Worm (Caenorhabditis elegans): Measurements from ENCODE around the gene nkb-3.
A peak's percentile ranks its signal among the peaks of the same experiment; 100 is the strongest.

The nkb-3 gene

ce11 chrX:13811156-13811555 lies 40.8 kb upstream of the nkb-3 start:
- no peak for TF ChIP-seq mdl-1 (tag; optimal IDR thresholded peaks at IDR 0.05)
- no peak for TF ChIP-seq sea-2 (GFP tag; optimal IDR thresholded peaks at IDR 0.05)
- TF ChIP-seq hmg-11 (tag; optimal IDR thresholded peaks at IDR 0.05) = no peak
- no peak for TF ChIP-seq lsy-12 (tag; optimal IDR thresholded peaks at IDR 0.05)
- TF ChIP-seq ztf-4 (tag; optimal IDR thresholded peaks at IDR 0.05) = no peak
- no peak for TF ChIP-seq egl-27 (tag; optimal IDR thresholded peaks at IDR 0.05)
- no peak for TF ChIP-seq skn-1 (tag; optimal IDR thresholded peaks at IDR 0.05)
- no peak for TF ChIP-seq lin-15B (tag; optimal IDR thresholded peaks at IDR 0.05)
- no peak for TF ChIP-seq nhr-23 (tag; optimal IDR thresholded peaks at IDR 0.05)
- no peak for TF ChIP-seq aly-2 (tag; optimal IDR thresholded peaks at IDR 0.05)
- no peak for TF ChIP-seq pqm-1 (tag; optimal IDR thresholded peaks at IDR 0.05)
- no peak for TF ChIP-seq nhr-67 (tag; optimal IDR thresholded peaks at IDR 0.05)
- no peak for TF ChIP-seq ceh-28 (tag; optimal IDR thresholded peaks at IDR 0.05)
- TF ChIP-seq unc-39 (tag; optimal IDR thresholded peaks at IDR 0.05) = no peak
- TF ChIP-seq eor-1 (tag; optimal IDR thresholded peaks at IDR 0.05) = no peak
- no peak for TF ChIP-seq nhr-237 (tag; optimal IDR thresholded peaks at IDR 0.05)
- no peak for TF ChIP-seq ceh-9 (tag; optimal IDR thresholded peaks at IDR 0.05)
- TF ChIP-seq ama-1 (optimal IDR thresholded peaks at IDR 0.05) = no peak
- no peak for TF ChIP-seq nhr-77 (tag; optimal IDR thresholded peaks at IDR 0.05)

- no peak for TF ChIP-seq ztf-4 (tag; optimal IDR thresholded peaks at IDR 0.05)
Measured at ce11 chrX:13809773-13810172, 39.4 kb upstream of the nkb-3 start, which contains the start of gene obr-3. Gene obr-3, minus strand, starts transcription at chrX:13809873.

DNA sequence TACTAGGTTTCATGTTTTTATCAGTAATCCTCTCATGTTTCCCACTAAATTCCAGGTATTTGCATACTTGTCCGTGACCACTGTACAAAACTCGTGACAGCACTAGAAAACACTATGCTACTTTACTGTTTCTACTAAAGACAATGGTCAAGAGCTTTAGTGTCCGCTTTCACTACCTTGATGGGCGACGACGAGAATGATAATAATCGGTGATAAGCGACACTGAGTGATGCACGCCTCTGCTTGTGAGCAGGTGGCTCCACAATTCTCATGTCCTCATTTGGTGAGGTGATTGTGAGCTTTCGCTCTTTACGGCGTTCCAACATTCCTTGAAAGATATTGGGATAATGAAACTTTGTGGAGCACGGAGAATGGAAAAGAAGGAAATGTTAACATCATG lies 32.9 kb upstream of the nkb-3 start:
- TF ChIP-seq nfya-1 (tag; optimal IDR thresholded peaks at IDR 0.05; ENCODE audit: insufficient read depth) (no peak), skn-1 (tag; optimal IDR thresholded peaks at IDR 0.05) (peak; percentile 10), ZK546.5 (tag; optimal IDR thresholded peaks at IDR 0.05) (no peak), elt-3 (tag; optimal IDR thresholded peaks at IDR 0.05) (no peak), pha-4 (tag; optimal IDR thresholded peaks at IDR 0.05) (peak; percentile 2), mdl-1 (tag; optimal IDR thresholded peaks at IDR 0.05) (no peak), pqm-1 (tag; optimal IDR thresholded peaks at IDR 0.05) (peak; percentile 72), ceh-82 (tag; optimal IDR thresholded peaks at IDR 0.05) (no peak), elt-2 (tag; optimal IDR thresholded peaks at IDR 0.05) (peak; percentile 71), elt-1 (tag; optimal IDR thresholded peaks at IDR 0.05) (no peak)

DNA sequence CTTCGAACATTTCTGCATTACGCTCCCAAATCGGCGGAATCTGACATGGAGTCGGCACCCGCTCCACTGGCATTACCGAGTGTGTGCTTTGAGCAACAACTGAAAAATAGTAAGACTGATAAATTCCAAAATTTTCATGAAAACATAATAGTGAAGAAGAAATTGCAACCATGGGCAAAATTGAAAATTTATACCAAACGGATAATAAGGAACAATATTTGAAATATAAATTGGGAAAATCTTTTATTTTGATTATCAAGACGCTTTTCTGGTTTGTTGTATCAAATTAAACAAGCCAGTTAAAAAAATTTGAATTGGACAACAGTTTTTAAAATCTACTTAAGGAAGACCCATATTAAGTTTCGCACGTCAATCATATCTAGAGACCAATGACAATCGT lies 23.2 kb upstream of the nkb-3 start, which contains the start of gene ZK1086.2:
Gene ZK1086.2, minus strand, starts transcription at position 101 of the 400 bp plus-strand sequence.
- TF ChIP-seq sea-2 (GFP tag; optimal IDR thresholded peaks at IDR 0.05) (no peak), ZK546.5 (tag; optimal IDR thresholded peaks at IDR 0.05) (no peak), ceh-82 (tag; optimal IDR thresholded peaks at IDR 0.05) (no peak)

ce11 chrX:13790532-13790931 lies 20.2 kb upstream of the nkb-3 start, which contains the start of gene ZK1086.3:
Gene ZK1086.3, plus strand, starts transcription at chrX:13790832.
- TF ChIP-seq aly-2 (tag; optimal IDR thresholded peaks at IDR 0.05) (no peak), egl-5 (tag; optimal IDR thresholded peaks at IDR 0.05) (no peak), skn-1 (tag; optimal IDR thresholded peaks at IDR 0.05) (no peak), nhr-25 (tag; optimal IDR thresholded peaks at IDR 0.05) (no peak), pha-4 (tag; optimal IDR thresholded peaks at IDR 0.05) (no peak), tbx-2 (tag; optimal IDR thresholded peaks at IDR 0.05) (no peak), ztf-4 (tag; optimal IDR thresholded peaks at IDR 0.05) (no peak), nhr-28 (tag; optimal IDR thresholded peaks at IDR 0.05) (no peak), elt-1 (tag; optimal IDR thresholded peaks at IDR 0.05) (no peak), nhr-76 (tag; optimal IDR thresholded peaks at IDR 0.05) (no peak), nhr-23 (tag; optimal IDR thresholded peaks at IDR 0.05) (no peak)

ce11 chrX:13785268-13785667 lies 14.9 kb upstream of the nkb-3 start, which contains the start of gene F55F3.4:
Gene F55F3.4, plus strand, starts transcription at chrX:13785568.
- TF ChIP-seq nhr-25 (tag; optimal IDR thresholded peaks at IDR 0.05) (no peak), daf-12 (tag; optimal IDR thresholded peaks at IDR 0.05) (no peak), unc-62 (GFP tag; optimal IDR thresholded peaks at IDR 0.05) (no peak), unc-39 (tag; optimal IDR thresholded peaks at IDR 0.05) (no peak), elt-3 (tag; optimal IDR thresholded peaks at IDR 0.05) (no peak), sea-2 (GFP tag; optimal IDR thresholded peaks at IDR 0.05) (no peak), nhr-77 (tag; optimal IDR thresholded peaks at IDR 0.05) (no peak), pqm-1 (tag; optimal IDR thresholded peaks at IDR 0.05) (no peak), R02D3.7 (tag; optimal IDR thresholded peaks at IDR 0.05) (no peak), mdl-1 (tag; optimal IDR thresholded peaks at IDR 0.05) (no peak), skn-1 (tag; optimal IDR thresholded peaks at IDR 0.05) (no peak), nhr-67 (tag; optimal IDR thresholded peaks at IDR 0.05) (no peak), tbx-2 (tag; optimal IDR thresholded peaks at IDR 0.05) (no peak), ztf-4 (tag; optimal IDR thresholded peaks at IDR 0.05) (no peak), nhr-23 (tag; optimal IDR thresholded peaks at IDR 0.05) (no peak)
